1 fruit fly cellular context compared by ENCODE assay signal in genomic region chrX:5883394-5883793, dm6.
A peak's percentile ranks its signal among the peaks of the same experiment; 100 is the strongest.
TF ChIP-seq lines count a peak whose summit lies in the region.

No protein-coding gene starts in this region.

TF ChIP-seq in whole organism, embryonic, 481 proteins besides CTCF, POLR2A, EP300 and RAD21 (continued from another document and continues in another):
- TF ChIP-seq Hr3 (GFP tag; optimal IDR thresholded peaks at IDR 0.05; lab: Kevin White, UChicago) (peak; percentile 15), croc (GFP tag; conservative IDR thresholded peaks at IDR 0.05; lab: Robert Waterston, UW) (peak; percentile 25; the same call in 1 of the 3 replicates), hkb (optimal IDR thresholded peaks at IDR 0.05; lab: Kevin White, UChicago) (no peak), hkb (GFP tag; IDR thresholded peaks at IDR 0.05; lab: Robert Waterston, UW) (0 out of 2 replicates have a peak, but pooled peaks have one; percentile 26), CG11456 (GFP tag; IDR thresholded peaks at IDR 0.05; lab: Robert Waterston, UW) (peak; percentile 82), Sry-δ (GFP tag; optimal IDR thresholded peaks at IDR 0.05; lab: Kevin White, UChicago) (peak; percentile 38), CG14441 (GFP tag; IDR thresholded peaks at IDR 0.05; lab: Robert Waterston, UW) (0 out of 2 replicates have a peak, but pooled peaks have one; percentile 46), CG17568 (GFP tag; optimal IDR thresholded peaks at IDR 0.05; lab: Kevin White, UChicago) (peak; percentile 8), CG30403 (GFP tag; optimal IDR thresholded peaks at IDR 0.05; lab: Kevin White, UChicago) (peak; percentile 41), CG17802 (tag; optimal IDR thresholded peaks at IDR 0.05; lab: Kevin White, UChicago) (no peak), ase (GFP tag; IDR thresholded peaks at IDR 0.05; lab: Robert Waterston, UW) (no peak), Gsc (GFP tag; IDR thresholded peaks at IDR 0.05; lab: Robert Waterston, UW) (no peak), disco-r (GFP tag; optimal IDR thresholded peaks at IDR 0.05; lab: Kevin White, UChicago) (no peak), sim (GFP tag; IDR thresholded peaks at IDR 0.05; lab: Robert Waterston, UW) (no peak), cas (GFP tag; IDR thresholded peaks at IDR 0.05; lab: Robert Waterston, UW) (no peak), unpg (GFP tag; optimal IDR thresholded peaks at IDR 0.05; lab: Kevin White, UChicago) (peak; percentile 24), org-1 (GFP tag; optimal IDR thresholded peaks at IDR 0.05; lab: Kevin White, UChicago) (no peak), ftz-f1 (GFP tag; optimal IDR thresholded peaks at IDR 0.05; lab: Kevin White, UChicago) (no peak), Bgb (GFP tag; IDR thresholded peaks at IDR 0.05; lab: Robert Waterston, UW; ENCODE audit: partially characterized antibody) (peak; percentile 45; the same call in 1 of the 2 replicates), cwo (GFP tag; optimal IDR thresholded peaks at IDR 0.05; lab: Kevin White, UChicago) (no peak), CG7987 (GFP tag; optimal IDR thresholded peaks at IDR 0.05; lab: Kevin White, UChicago) (no peak), CG32772 (GFP tag; IDR thresholded peaks at IDR 0.05; lab: Robert Waterston, UW) (no peak), emc (GFP tag; optimal IDR thresholded peaks at IDR 0.05; lab: Kevin White, UChicago) (no peak), CG7928 (GFP tag; optimal IDR thresholded peaks at IDR 0.05; lab: Kevin White, UChicago) (no peak), CG15073 (GFP tag; optimal IDR thresholded peaks at IDR 0.05; lab: Kevin White, UChicago) (no peak), CG2202 (tag; optimal IDR thresholded peaks at IDR 0.05; lab: Kevin White, UChicago) (no peak), lab (GFP tag; optimal IDR thresholded peaks at IDR 0.05; lab: Kevin White, UChicago) (peak; percentile 34), dpn (GFP tag; optimal IDR thresholded peaks at IDR 0.05; lab: Kevin White, UChicago) (peak; percentile 37 to 59), pros (GFP tag; optimal IDR thresholded peaks at IDR 0.05; lab: Kevin White, UChicago) (no peak), psq (GFP tag; optimal IDR thresholded peaks at IDR 0.05; lab: Kevin White, UChicago) (no peak), tap (tag; optimal IDR thresholded peaks at IDR 0.05; lab: Kevin White, UChicago) (no peak), CG1602 (GFP tag; optimal IDR thresholded peaks at IDR 0.05; lab: Kevin White, UChicago) (no peak), CG8944 (GFP tag; optimal IDR thresholded peaks at IDR 0.05; lab: Kevin White, UChicago) (no peak), CG10321 (GFP tag; IDR thresholded peaks at IDR 0.05; lab: Robert Waterston, UW) (no peak), CG3847 (GFP tag; IDR thresholded peaks at IDR 0.05; lab: Robert Waterston, UW) (peak; percentile 69), dmrt99B (tag; optimal IDR thresholded peaks at IDR 0.05; lab: Kevin White, UChicago) (peak; percentile 23), fd64A (GFP tag; optimal IDR thresholded peaks at IDR 0.05; lab: Kevin White, UChicago) (no peak), CG1603 (tag; optimal IDR thresholded peaks at IDR 0.05; lab: Kevin White, UChicago) (peak; percentile 77), HHEX (GFP tag; optimal IDR thresholded peaks at IDR 0.05; lab: Kevin White, UChicago) (no peak), ewg (GFP tag; optimal IDR thresholded peaks at IDR 0.05; lab: Kevin White, UChicago) (peak; percentile 20), CG13424 (tag; optimal IDR thresholded peaks at IDR 0.05; lab: Kevin White, UChicago) (peak; percentile 1), HmgD (GFP tag; optimal IDR thresholded peaks at IDR 0.05; lab: Kevin White, UChicago) (peak; percentile 73), trh (GFP tag; optimal IDR thresholded peaks at IDR 0.05; lab: Kevin White, UChicago) (no peak), CG8089 (GFP tag; optimal IDR thresholded peaks at IDR 0.05; lab: Kevin White, UChicago) (peak; percentile 11), CG3281 (GFP tag; optimal IDR thresholded peaks at IDR 0.05; lab: Kevin White, UChicago) (no peak), Ssrp (tag; optimal IDR thresholded peaks at IDR 0.05; lab: Kevin White, UChicago) (no peak), phol (tag; optimal IDR thresholded peaks at IDR 0.05; lab: Kevin White, UChicago) (peak; percentile 58), lmd (GFP tag; IDR thresholded peaks at IDR 0.05; lab: Robert Waterston, UW) (peak; percentile 38; the same call in 1 of the 2 replicates), Spps (tag; optimal IDR thresholded peaks at IDR 0.05; lab: Kevin White, UChicago) (no peak), YL-1 (GFP tag; optimal IDR thresholded peaks at IDR 0.05; lab: Kevin White, UChicago) (no peak), CG3407 (GFP tag; optimal IDR thresholded peaks at IDR 0.05; lab: Kevin White, UChicago) (no peak), Nf-YC (tag; optimal IDR thresholded peaks at IDR 0.05; lab: Kevin White, UChicago) (peak; percentile 33), CG13624 (GFP tag; optimal IDR thresholded peaks at IDR 0.05; lab: Kevin White, UChicago) (peak; percentile 66), CG6683 (GFP tag; optimal IDR thresholded peaks at IDR 0.05; lab: Kevin White, UChicago) (no peak), sob (GFP tag; IDR thresholded peaks at IDR 0.05; lab: Robert Waterston, UW) (peak; percentile 57), stwl (tag; optimal IDR thresholded peaks at IDR 0.05; lab: Kevin White, UChicago) (peak; percentile 61), run (tag; optimal IDR thresholded peaks at IDR 0.05; lab: Kevin White, UChicago) (no peak), pita (GFP tag; optimal IDR thresholded peaks at IDR 0.05; lab: Kevin White, UChicago) (peak; percentile 37), Mes4 (GFP tag; optimal IDR thresholded peaks at IDR 0.05; lab: Kevin White, UChicago) (peak; percentile 25), Doc2 (GFP tag; IDR thresholded peaks at IDR 0.05; lab: Robert Waterston, UW) (no peak), Dref (GFP tag; IDR thresholded peaks at IDR 0.05; lab: Robert Waterston, UW) (peak; percentile 39; the same call in 1 of the 2 replicates), esg (GFP tag; conservative IDR thresholded peaks at IDR 0.05; lab: Robert Waterston, UW) (no peak), Mrtf (GFP tag; IDR thresholded peaks at IDR 0.05; lab: Robert Waterston, UW) (no peak), fd102C (GFP tag; optimal IDR thresholded peaks at IDR 0.05; lab: Kevin White, UChicago) (no peak), CG17385 (GFP tag; optimal IDR thresholded peaks at IDR 0.05; lab: Kevin White, UChicago) (no peak), D19A (tag; optimal IDR thresholded peaks at IDR 0.05; lab: Kevin White, UChicago) (no peak), dan (GFP tag; IDR thresholded peaks at IDR 0.05; lab: Robert Waterston, UW) (no peak), bbx (GFP tag; IDR thresholded peaks at IDR 0.05; lab: Robert Waterston, UW; ENCODE audit: partially characterized antibody) (no peak), hbn (GFP tag; IDR thresholded peaks at IDR 0.05; lab: Robert Waterston, UW; ENCODE audit: partially characterized antibody) (no peak), CG34224 (GFP tag; IDR thresholded peaks at IDR 0.05; lab: Robert Waterston, UW; ENCODE audit: partially characterized antibody) (no peak), ci (GFP tag; IDR thresholded peaks at IDR 0.05; lab: Robert Waterston, UW) (no peak), pan (optimal IDR thresholded peaks at IDR 0.05; lab: Kevin White, UChicago) (no peak), pan (GFP tag; optimal IDR thresholded peaks at IDR 0.05 in 1 of 2, IDR thresholded peaks at IDR 0.05 in 1 of 2) (peak in 1 of 2 experiments; percentile 42), CG2875 (GFP tag; optimal IDR thresholded peaks at IDR 0.05; lab: Kevin White, UChicago) (no peak), CG2199 (GFP tag; IDR thresholded peaks at IDR 0.05; lab: Robert Waterston, UW) (peak; percentile 78), ind (GFP tag; optimal IDR thresholded peaks at IDR 0.05; lab: Kevin White, UChicago) (peak; percentile 12), CG8290 (GFP tag; optimal IDR thresholded peaks at IDR 0.05; lab: Kevin White, UChicago) (peak; percentile 44), CG8290 (tag; optimal IDR thresholded peaks at IDR 0.05; lab: Kevin White, UChicago) (peak in 1 of 2 experiments; percentile 67), usp (GFP tag; optimal IDR thresholded peaks at IDR 0.05; lab: Kevin White, UChicago) (no peak), CG10274 (GFP tag; optimal IDR thresholded peaks at IDR 0.05; lab: Kevin White, UChicago) (no peak), otp (GFP tag; IDR thresholded peaks at IDR 0.05; lab: Robert Waterston, UW) (0 out of 3 replicates have a peak, but pooled peaks have one; percentile 32), lov (optimal IDR thresholded peaks at IDR 0.05; lab: Kevin White, UChicago) (no peak), lov (GFP tag; IDR thresholded peaks at IDR 0.05; lab: Robert Waterston, UW) (no peak), btn (GFP tag; optimal IDR thresholded peaks at IDR 0.05; lab: Kevin White, UChicago) (no peak), CG2678 (tag; optimal IDR thresholded peaks at IDR 0.05; lab: Kevin White, UChicago) (no peak), tgo (GFP tag; IDR thresholded peaks at IDR 0.05; lab: Robert Waterston, UW) (no peak), CG16815 (GFP tag; optimal IDR thresholded peaks at IDR 0.05; lab: Kevin White, UChicago) (no peak), Poxn (GFP tag; IDR thresholded peaks at IDR 0.05; lab: Robert Waterston, UW) (no peak), bigmax (GFP tag; optimal IDR thresholded peaks at IDR 0.05; lab: Kevin White, UChicago) (peak; percentile 3), cad (GFP tag; optimal IDR thresholded peaks at IDR 0.05; lab: Kevin White, UChicago) (no peak), Atf3 (GFP tag; optimal IDR thresholded peaks at IDR 0.05; lab: Kevin White, UChicago) (no peak), Chrac-16 (GFP tag; optimal IDR thresholded peaks at IDR 0.05; lab: Kevin White, UChicago) (peak; percentile 60), peb (GFP tag; IDR thresholded peaks at IDR 0.05; lab: Robert Waterston, UW) (no peak), exex (tag; optimal IDR thresholded peaks at IDR 0.05; lab: Kevin White, UChicago) (no peak), ems (GFP tag; optimal IDR thresholded peaks at IDR 0.05; lab: Kevin White, UChicago) (peak; percentile 13), NC2α (GFP tag; optimal IDR thresholded peaks at IDR 0.05; lab: Kevin White, UChicago) (no peak), az2 (GFP tag; optimal IDR thresholded peaks at IDR 0.05; lab: Kevin White, UChicago) (peak; percentile 11), CG4328 (GFP tag; optimal IDR thresholded peaks at IDR 0.05; lab: Kevin White, UChicago) (no peak), pzg (GFP tag; optimal IDR thresholded peaks at IDR 0.05; lab: Kevin White, UChicago) (peak; percentile 53), ssp (GFP tag; IDR thresholded peaks at IDR 0.05; lab: Robert Waterston, UW) (0 out of 2 replicates have a peak, but pooled peaks have one; percentile 28), Hand (GFP tag; optimal IDR thresholded peaks at IDR 0.05; lab: Kevin White, UChicago) (no peak), slbo (GFP tag; IDR thresholded peaks at IDR 0.05; lab: Robert Waterston, UW) (peak; percentile 56), luna (GFP tag; optimal IDR thresholded peaks at IDR 0.05; lab: Kevin White, UChicago) (no peak), slp2 (GFP tag; optimal IDR thresholded peaks at IDR 0.05; lab: Kevin White, UChicago) (no peak), tx (GFP tag; optimal IDR thresholded peaks at IDR 0.05; lab: Kevin White, UChicago) (no peak), NK7.1 (GFP tag; optimal IDR thresholded peaks at IDR 0.05; lab: Kevin White, UChicago) (no peak), Nf-YB (GFP tag; optimal IDR thresholded peaks at IDR 0.05; lab: Kevin White, UChicago) (no peak), scrt (GFP tag; optimal IDR thresholded peaks at IDR 0.05; lab: Kevin White, UChicago) (peak; percentile 1), CG14860 (GFP tag; IDR thresholded peaks at IDR 0.05; lab: Robert Waterston, UW; ENCODE audit: partially characterized antibody) (no peak), CG11247 (GFP tag; IDR thresholded peaks at IDR 0.05; lab: Robert Waterston, UW) (peak; percentile 31; the same call in 1 of the 2 replicates), eyg (GFP tag; optimal IDR thresholded peaks at IDR 0.05; lab: Kevin White, UChicago) (no peak), Awh (GFP tag; IDR thresholded peaks at IDR 0.05; lab: Robert Waterston, UW) (no peak), bsh (GFP tag; optimal IDR thresholded peaks at IDR 0.05; lab: Kevin White, UChicago) (peak in 1 of 2 experiments; percentile 25), ara (GFP tag; IDR thresholded peaks at IDR 0.05; lab: Robert Waterston, UW) (no peak), Fer2 (tag; optimal IDR thresholded peaks at IDR 0.05; lab: Kevin White, UChicago) (no peak), Ada2b (GFP tag; IDR thresholded peaks at IDR 0.05; lab: Robert Waterston, UW) (peak; percentile 37; the same call in 1 of the 2 replicates), bab2 (GFP tag; optimal IDR thresholded peaks at IDR 0.05; lab: Kevin White, UChicago) (peak; percentile 53), gcm2 (GFP tag; optimal IDR thresholded peaks at IDR 0.05; lab: Kevin White, UChicago) (no peak), CG33557 (GFP tag; optimal IDR thresholded peaks at IDR 0.05; lab: Kevin White, UChicago) (no peak), tup (GFP tag; optimal IDR thresholded peaks at IDR 0.05; lab: Kevin White, UChicago) (no peak), CG17912 (GFP tag; optimal IDR thresholded peaks at IDR 0.05; lab: Kevin White, UChicago) (peak; percentile 70), Asciz (GFP tag; optimal IDR thresholded peaks at IDR 0.05; lab: Kevin White, UChicago) (no peak), tll (GFP tag; optimal IDR thresholded peaks at IDR 0.05; lab: Kevin White, UChicago) (no peak), dimm (GFP tag; IDR thresholded peaks at IDR 0.05; lab: Robert Waterston, UW) (no peak), CG9932 (GFP tag; IDR thresholded peaks at IDR 0.05; lab: Robert Waterston, UW) (peak; percentile 58; the same call in 1 of the 2 replicates), eve (GFP tag; optimal IDR thresholded peaks at IDR 0.05; lab: Kevin White, UChicago) (no peak), CG6654 (GFP tag; optimal IDR thresholded peaks at IDR 0.05; lab: Kevin White, UChicago) (no peak), sd (tag; optimal IDR thresholded peaks at IDR 0.05; lab: Kevin White, UChicago) (peak; percentile 83), sima (GFP tag; optimal IDR thresholded peaks at IDR 0.05; lab: Kevin White, UChicago) (no peak), Kr (GFP tag; optimal IDR thresholded peaks at IDR 0.05; lab: Kevin White, UChicago) (no peak), ham (GFP tag; IDR thresholded peaks at IDR 0.05; lab: Robert Waterston, UW) (no peak), chn (GFP tag; optimal IDR thresholded peaks at IDR 0.05; lab: Kevin White, UChicago) (peak; percentile 9), BEAF-32 (GFP tag; optimal IDR thresholded peaks at IDR 0.05; lab: Kevin White, UChicago) (peak; percentile 24), Hmx (GFP tag; optimal IDR thresholded peaks at IDR 0.05; lab: Kevin White, UChicago) (no peak), CG18262 (tag; optimal IDR thresholded peaks at IDR 0.05; lab: Kevin White, UChicago) (no peak), aop (GFP tag; IDR thresholded peaks at IDR 0.05; lab: Robert Waterston, UW) (no peak)
